Worm (Caenorhabditis elegans) whole organism, L1 larva: Measurements from ENCODE around the gene F12E12.1.

Source experiments
- Y116A8C.19 ChIP-seq: sonication (generic microtip); optimal IDR thresholded peaks from 2 replicates; lab custom pipeline; 2016; ENCODE audit warnings: missing compliant biosample characterization, missing genetic modification characterization, borderline replicate concordance
- aha-1 ChIP-seq: fragments of 150-350 bp; optimal IDR thresholded peaks from 2 replicates; lab custom pipeline; 2014; ENCODE audit warnings: missing biosample characterization, missing genetic modification characterization
- blmp-1 ChIP-seq: fragments of 150-350 bp; optimal IDR thresholded peaks from 2 replicates; lab custom pipeline; 2014; ENCODE audit warnings: missing biosample characterization, missing genetic modification characterization
- ceh-63 ChIP-seq: fragments of 200-800 bp; sonication (Bioruptor generic); optimal IDR thresholded peaks from 2 replicates; lab custom pipeline; 2018; ENCODE audit warnings: mild to moderate bottlenecking, missing genetic modification characterization, missing compliant biosample characterization
- ceh-8 ChIP-seq: fragments of 200-800 bp; sonication (Bioruptor generic); optimal IDR thresholded peaks from 2 replicates; lab custom pipeline; 2018; ENCODE audit warnings: mild to moderate bottlenecking, missing genetic modification characterization, moderate library complexity, missing compliant biosample characterization
- ceh-90 ChIP-seq: sonication (generic microtip); optimal IDR thresholded peaks from 2 replicates; lab custom pipeline; 2016; ENCODE audit warnings: missing genetic modification characterization, missing compliant biosample characterization
- ces-1 ChIP-seq: fragments of 150-350 bp; optimal IDR thresholded peaks from 2 replicates; lab custom pipeline; 2014; ENCODE audit warnings: missing biosample characterization, missing genetic modification reagents, missing genetic modification characterization
- efl-1 ChIP-seq, 4 experiments: fragments of 150-350 bp; optimal IDR thresholded peaks in 3 of 4; peaks in 1 of 4; 1 replicate in 1 of 4; 2 replicates in 3 of 4; lab custom pipeline; 2014; ENCODE audit warnings: missing biosample characterization in 2 of 4, missing genetic modification characterization in 2 of 4, missing genetic modification reagents in 2 of 4
- egl-13 ChIP-seq: sonication (generic microtip); optimal IDR thresholded peaks from 2 replicates; lab custom pipeline; 2016; ENCODE audit warnings: missing genotype, missing genetic modification reagents, missing genetic modification characterization, missing compliant biosample characterization
- egl-27 ChIP-seq, 2 experiments: fragments of 150-350 bp in 1 of 2; sonication (generic microtip); optimal IDR thresholded peaks; 3 replicates each; lab custom pipeline; 2017 to 2018; ENCODE audit warnings: missing biosample characterization in 2 of 2, missing genetic modification characterization in 2 of 2, missing genetic modification reagents in 2 of 2
- elt-2 ChIP-seq: sonication (generic microtip); optimal IDR thresholded peaks from 2 replicates; lab custom pipeline; 2016; ENCODE audit warnings: missing genetic modification characterization, mild to moderate bottlenecking, inconsistent platforms, missing compliant biosample characterization, missing genetic modification reagents
- fkh-8 ChIP-seq: sonication (generic microtip); optimal IDR thresholded peaks from 2 replicates; lab custom pipeline; 2016; ENCODE audit warnings: mild to moderate bottlenecking, missing genetic modification characterization, missing compliant biosample characterization
- fos-1 ChIP-seq: fragments of 150-350 bp; optimal IDR thresholded peaks from 2 replicates; lab custom pipeline; 2014; ENCODE audit warnings: missing biosample characterization, missing genetic modification characterization
- hlh-17 ChIP-seq: fragments of 200-800 bp; sonication (Bioruptor generic); optimal IDR thresholded peaks from 2 replicates; lab custom pipeline; 2018; ENCODE audit warnings: missing genetic modification characterization, mild to moderate bottlenecking, missing compliant biosample characterization, moderate library complexity, borderline replicate concordance
- isw-1 ChIP-seq: fragments of 200-800 bp; sonication (Bioruptor generic); IDR thresholded peaks from 2 replicates; pipeline ENCODE4 v1.3.6; 2022; ENCODE audit warnings: missing genetic modification characterization, missing compliant biosample characterization
- lin-14 ChIP-seq: fragments of 200-800 bp; sonication (Bioruptor generic); optimal IDR thresholded peaks from 2 replicates; lab custom pipeline; 2018; ENCODE audit warnings: mild to moderate bottlenecking, missing genetic modification characterization, moderate library complexity, missing compliant biosample characterization
- lin-15B ChIP-seq: fragments of 150-350 bp; sonication (generic microtip); optimal IDR thresholded peaks from 3 replicates; lab custom pipeline; 2014; ENCODE audit warnings: missing biosample characterization, missing genetic modification characterization
- mab-9 ChIP-seq: fragments of 200-800 bp; sonication (Bioruptor generic); IDR thresholded peaks from 2 replicates; pipeline ENCODE4 v1.3.6; 2022; ENCODE audit warnings: missing genetic modification reagents, missing genetic modification characterization, missing compliant biosample characterization
- mep-1 ChIP-seq: fragments of 150-350 bp; optimal IDR thresholded peaks from 2 replicates; lab custom pipeline; 2014; ENCODE audit warnings: missing biosample characterization, missing genetic modification characterization
- nhr-47 ChIP-seq: sonication (generic microtip); optimal IDR thresholded peaks from 2 replicates; lab custom pipeline; 2016; ENCODE audit warnings: mild to moderate bottlenecking, missing genetic modification characterization, moderate library complexity, missing compliant biosample characterization
- nhr-76 ChIP-seq: sonication (generic microtip); optimal IDR thresholded peaks from 2 replicates; lab custom pipeline; 2017; ENCODE audit warnings: missing biosample characterization, missing genetic modification characterization
- nhr-77 ChIP-seq: fragments of 150-350 bp; optimal IDR thresholded peaks from 2 replicates; lab custom pipeline; 2014; ENCODE audit warnings: missing biosample characterization, missing genetic modification characterization
- nhr-84 ChIP-seq: sonication (generic microtip); optimal IDR thresholded peaks from 2 replicates; lab custom pipeline; 2017; ENCODE audit warnings: missing biosample characterization, missing genetic modification characterization
- nhr-90 ChIP-seq: sonication (generic microtip); optimal IDR thresholded peaks from 2 replicates; lab custom pipeline; 2016; ENCODE audit warnings: mild to moderate bottlenecking, missing genetic modification characterization, missing compliant biosample characterization; ENCODE audit not compliant: poor library complexity
- pag-3 ChIP-seq: sonication (generic microtip); optimal IDR thresholded peaks from 2 replicates; lab custom pipeline; 2017; ENCODE audit warnings: missing genetic modification characterization, mild to moderate bottlenecking, missing compliant biosample characterization, antibody characterized with exemption, borderline replicate concordance; ENCODE audit not compliant: insufficient read depth
- pqm-1 ChIP-seq: sonication (generic microtip); optimal IDR thresholded peaks from 3 replicates; lab custom pipeline; 2017; ENCODE audit warnings: missing biosample characterization, missing genetic modification characterization
- rnt-1 ChIP-seq: sonication (generic microtip); optimal IDR thresholded peaks from 2 replicates; lab custom pipeline; 2016; ENCODE audit warnings: mild to moderate bottlenecking, missing genetic modification characterization, moderate library complexity, missing compliant biosample characterization
- sup-37 ChIP-seq: fragments of 200-800 bp; sonication (Bioruptor generic); optimal IDR thresholded peaks from 2 replicates; lab custom pipeline; 2018; ENCODE audit warnings: mild to moderate bottlenecking, missing genetic modification characterization, missing compliant biosample characterization
- unc-130 ChIP-seq: fragments of 150-350 bp; optimal IDR thresholded peaks from 2 replicates; lab custom pipeline; 2017; ENCODE audit warnings: missing biosample characterization, missing genetic modification characterization, inconsistent platforms
- unc-30 ChIP-seq: sonication (generic microtip); optimal IDR thresholded peaks from 2 replicates; lab custom pipeline; 2017; ENCODE audit warnings: missing biosample characterization, missing genetic modification characterization
- unc-86 ChIP-seq: sonication (generic microtip); optimal IDR thresholded peaks from 2 replicates; lab custom pipeline; 2016; ENCODE audit warnings: missing genetic modification characterization, missing compliant biosample characterization
- unc-98 ChIP-seq: fragments of 200-800 bp; sonication (Bioruptor generic); IDR thresholded peaks from 2 replicates; pipeline ENCODE4 v1.3.6; 2022; ENCODE audit warnings: missing genetic modification characterization, missing compliant biosample characterization
- zag-1 ChIP-seq: fragments of 150-350 bp; optimal IDR thresholded peaks from 2 replicates; lab custom pipeline; 2014; ENCODE audit warnings: missing biosample characterization, missing genetic modification characterization
- zip-4 ChIP-seq: fragments of 200-800 bp; sonication (Bioruptor generic); optimal IDR thresholded peaks from 2 replicates; lab custom pipeline; 2018; ENCODE audit warnings: mild to moderate bottlenecking, missing genetic modification characterization, moderate library complexity, missing compliant biosample characterization
- ztf-4 ChIP-seq: fragments of 150-350 bp; optimal IDR thresholded peaks from 2 replicates; lab custom pipeline; 2014; ENCODE audit warnings: missing biosample characterization, missing genetic modification characterization

F12E12.1 gene

DNA sequence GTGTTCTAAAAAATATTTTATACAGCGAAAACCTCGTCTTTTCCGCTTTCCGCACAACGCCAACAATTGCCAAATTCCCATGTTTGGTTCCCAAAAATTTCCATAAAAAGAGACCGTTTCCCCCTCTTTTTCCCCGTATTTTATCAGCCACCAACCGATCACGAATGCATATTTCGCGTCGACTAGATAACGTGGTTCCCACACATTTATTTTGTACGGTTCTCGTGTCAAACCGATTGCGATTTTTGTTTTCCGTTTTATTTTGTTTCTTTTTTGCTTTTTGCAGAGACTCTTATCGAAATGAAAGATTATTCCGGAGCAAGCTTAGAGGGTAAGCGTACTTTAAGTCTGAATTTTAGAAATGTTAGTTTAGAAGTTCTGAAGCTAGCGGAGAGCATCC lies 20.7 kb upstream of the F12E12.1 start, which contains the start of gene C46E10.3:
C46E10.3 (plus strand) TSS at position 301 of the 400 bp plus-strand sequence.
- TF ChIP-seq ztf-4 (tag; lab: Kevin White, UChicago) (no peak), ces-1 (no peak), ceh-63 (GFP tag; lab: Kevin White, UChicago) (no peak), Y116A8C.19 (tag; lab: Kevin White, UChicago) (no peak), nhr-47 (no peak), rnt-1 (no peak), pqm-1 (tag; lab: Kevin White, UChicago) (no peak), fkh-8 (tag; lab: Kevin White, UChicago) (no peak)

- TF ChIP-seq zip-4 (no peak), sup-37 (GFP tag; lab: Kevin White, UChicago) (no peak), fos-1 (tag; lab: Kevin White, UChicago) (no peak), lin-15B (tag; lab: Kevin White, UChicago) (no peak), ceh-90 (tag; lab: Kevin White, UChicago) (no peak), mep-1 (no peak), elt-2 (tag; lab: Kevin White, UChicago) (no peak)
Measured at ce11 chrII:3724175-3724715, 17.4 kb upstream of the F12E12.1 start, which contains the start of gene C46E10.1. Gene C46E10.1 (plus strand): TSS chrII:3724225.

DNA sequence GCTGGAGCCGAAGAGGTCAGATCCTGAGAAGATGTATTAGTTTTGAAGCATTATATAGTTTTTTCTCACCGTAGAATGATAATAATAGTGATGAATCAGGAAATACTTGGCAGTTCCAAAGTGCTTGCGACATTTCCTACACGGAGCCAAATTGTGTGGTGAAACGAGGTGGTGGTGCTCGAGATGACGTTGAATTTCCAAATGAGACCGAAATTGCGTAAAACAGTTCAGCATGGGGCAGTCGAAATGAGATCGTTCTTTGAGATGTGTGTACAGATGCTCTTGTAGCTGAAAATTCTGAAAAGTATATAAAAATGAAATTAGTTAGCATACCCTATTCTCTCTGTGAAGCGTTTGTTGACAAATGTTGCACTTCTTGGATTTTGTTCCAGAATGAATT lies 13.7 kb upstream of the F12E12.1 start, which contains the start of gene C46E10.8:
C46E10.8 (minus strand) TSS at position 101 of the 400 bp plus-strand sequence.
- TF ChIP-seq aha-1 (tag; lab: Kevin White, UChicago) = no peak
- no peak for TF ChIP-seq unc-98 (GFP tag; lab: Robert Waterston, UW)
- TF ChIP-seq Y116A8C.19 (tag; lab: Kevin White, UChicago) = no peak
- TF ChIP-seq nhr-84 = no peak
- TF ChIP-seq ceh-8 (GFP tag; lab: Kevin White, UChicago) = no peak
- no peak for TF ChIP-seq nhr-90 (tag; lab: Kevin White, UChicago)
- no peak for TF ChIP-seq unc-86 (tag; lab: Kevin White, UChicago)
- no peak for TF ChIP-seq unc-30 (tag; lab: Kevin White, UChicago)
- no peak for TF ChIP-seq efl-1 (optimal IDR thresholded peaks at IDR 0.05; lab: Kevin White, UChicago)
- no peak for TF ChIP-seq efl-1 (GFP tag; optimal IDR thresholded peaks at IDR 0.05 in 1 of 2; lab: Kevin White, UChicago)
- TF ChIP-seq zag-1 (tag; lab: Kevin White, UChicago) = no peak
- no peak for TF ChIP-seq isw-1 (GFP tag; lab: Robert Waterston, UW)
- TF ChIP-seq mab-9 = no peak

DNA sequence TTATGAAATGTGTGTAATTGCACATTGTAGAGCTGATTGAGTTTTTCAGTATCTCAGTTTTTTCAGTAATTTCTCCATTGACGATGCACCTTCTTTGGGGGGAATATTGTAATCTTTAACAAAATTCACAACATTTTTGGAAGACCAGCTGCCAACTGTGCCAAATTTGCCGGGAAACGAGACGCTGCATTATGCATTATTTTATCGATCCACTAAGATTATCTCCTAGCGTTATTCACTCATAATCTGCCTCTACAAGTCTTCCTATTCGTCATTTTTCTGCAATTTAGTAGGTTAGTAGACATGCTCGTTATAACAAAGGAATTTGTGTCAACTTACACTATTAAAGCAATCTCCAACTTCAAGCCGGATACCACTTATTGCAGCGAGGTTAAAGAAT lies 10.0 kb upstream of the F12E12.1 start, which contains the start of the genes sdz-12 and bath-31:
sdz-12 (minus strand) TSS at position 101 of the 400 bp plus-strand sequence.
bath-31 (plus strand) TSS at position 251 of the 400 bp plus-strand sequence.
- TF ChIP-seq ceh-90 (tag; lab: Kevin White, UChicago) = no peak
- TF ChIP-seq fos-1 (tag; lab: Kevin White, UChicago) = no peak
- no peak for TF ChIP-seq lin-14
- TF ChIP-seq isw-1 (GFP tag; lab: Robert Waterston, UW) = no peak
- TF ChIP-seq nhr-84 = no peak
- no peak for TF ChIP-seq egl-27 (tag; optimal IDR thresholded peaks at IDR 0.05; lab: Kevin White, UChicago)
- TF ChIP-seq unc-86 (tag; lab: Kevin White, UChicago) = no peak
- no peak for TF ChIP-seq hlh-17 (GFP tag; lab: Kevin White, UChicago)
- TF ChIP-seq egl-13 (tag; lab: Kevin White, UChicago) = no peak
- TF ChIP-seq unc-130 (tag; lab: Kevin White, UChicago) = no peak
- TF ChIP-seq unc-30 (tag; lab: Kevin White, UChicago) = no peak
- no peak for TF ChIP-seq nhr-76 (tag; lab: Kevin White, UChicago)
- TF ChIP-seq lin-15B (tag; lab: Kevin White, UChicago) = no peak
- no peak for TF ChIP-seq nhr-77 (tag; lab: Kevin White, UChicago)
- no peak for TF ChIP-seq pag-3 (tag; lab: Kevin White, UChicago)
- TF ChIP-seq pqm-1 (tag; lab: Kevin White, UChicago) = no peak
- TF ChIP-seq blmp-1 (tag; lab: Kevin White, UChicago) = no peak
